Worm (Caenorhabditis elegans) whole organism, young adult: ENCODE measurements around the gene irld-47.

Experiments used
- B0336.3 ChIP-seq: fragments of 200-800 bp; sonication (Bioruptor generic); IDR thresholded peaks from 2 replicates; pipeline ENCODE4 v1.3.6; 2022; ENCODE audit warnings: missing genetic modification characterization, missing compliant biosample characterization
- C17E4.6 ChIP-seq: fragments of 200-800 bp; sonication (Bioruptor generic); IDR thresholded peaks from 2 replicates; pipeline ENCODE4 v1.3.6; 2022; ENCODE audit warnings: missing genetic modification reagents, missing genetic modification characterization, missing compliant biosample characterization
- D2030.7 ChIP-seq: fragments of 200-800 bp; sonication (Bioruptor generic); IDR thresholded peaks from 2 replicates; pipeline ENCODE4 v1.3.6; 2022; ENCODE audit warnings: missing genetic modification reagents, missing genetic modification characterization, missing compliant biosample characterization
- F23B12.7 ChIP-seq: sonication (generic microtip); optimal IDR thresholded peaks from 2 replicates; lab custom pipeline; 2017; ENCODE audit warnings: missing genetic modification characterization, mild to moderate bottlenecking, missing compliant biosample characterization, antibody characterized with exemption, moderate library complexity; ENCODE audit not compliant: insufficient read depth
- F33H1.4 ChIP-seq: fragments of 200-800 bp; sonication (Bioruptor generic); IDR thresholded peaks from 2 replicates; pipeline ENCODE4 v1.3.6; 2022; ENCODE audit warnings: missing genetic modification reagents, missing genetic modification characterization, missing compliant biosample characterization
- F37B4.10 ChIP-seq: fragments of 200-800 bp; sonication (Bioruptor generic); IDR thresholded peaks from 2 replicates; pipeline ENCODE4 v1.3.6; 2022; ENCODE audit warnings: missing genetic modification characterization, missing compliant biosample characterization
- F39B2.1 ChIP-seq: fragments of 200-800 bp; sonication (Bioruptor generic); IDR thresholded peaks from 2 replicates; pipeline ENCODE4 v1.3.6; 2022; ENCODE audit warnings: missing genetic modification reagents, missing genetic modification characterization, missing compliant biosample characterization
- F52B5.7 ChIP-seq: sonication (generic microtip); optimal IDR thresholded peaks from 2 replicates; lab custom pipeline; 2016; ENCODE audit warnings: mild to moderate bottlenecking, missing genetic modification characterization, missing compliant biosample characterization
- F57A8.1 ChIP-seq: fragments of 200-800 bp; sonication (Bioruptor generic); optimal IDR thresholded peaks from 2 replicates; lab custom pipeline; 2018; ENCODE audit warnings: mild to moderate bottlenecking, missing genetic modification characterization, moderate library complexity, missing compliant biosample characterization
- F57C9.4 ChIP-seq: sonication (generic microtip); optimal IDR thresholded peaks from 2 replicates; lab custom pipeline; 2017; ENCODE audit warnings: mild to moderate bottlenecking, missing genetic modification characterization, missing compliant biosample characterization
- T07F8.4 ChIP-seq: sonication (generic microtip); optimal IDR thresholded peaks from 2 replicates; lab custom pipeline; 2016; ENCODE audit warnings: mild to moderate bottlenecking, missing genetic modification characterization, moderate library complexity, missing compliant biosample characterization
- Y53G8AR.9 ChIP-seq: fragments of 200-800 bp; sonication (Bioruptor generic); conservative IDR thresholded peaks from 2 replicates; pipeline ENCODE4 v1.3.6; 2022; ENCODE audit warnings: missing genetic modification reagents, missing genetic modification characterization, missing compliant biosample characterization
- Y95B8A.8 ChIP-seq: fragments of 200-800 bp; sonication (Bioruptor generic); IDR thresholded peaks from 2 replicates; pipeline ENCODE4 v1.3.6; 2022; ENCODE audit warnings: missing genetic modification reagents, missing genetic modification characterization, missing compliant biosample characterization
- akir-1 ChIP-seq: fragments of 200-800 bp; sonication (Bioruptor generic); optimal IDR thresholded peaks from 2 replicates; lab custom pipeline; 2018; ENCODE audit warnings: mild to moderate bottlenecking, missing genetic modification characterization, moderate library complexity, missing compliant biosample characterization
- aptf-2 ChIP-seq: fragments of 200-800 bp; sonication (Bioruptor generic); conservative IDR thresholded peaks from 2 replicates; pipeline ENCODE4 v1.3.6; 2022; ENCODE audit warnings: missing genetic modification reagents, missing genetic modification characterization, missing compliant biosample characterization
- aptf-3 ChIP-seq: fragments of 200-800 bp; sonication (Bioruptor generic); IDR thresholded peaks from 2 replicates; pipeline ENCODE4 v1.3.6; 2022; ENCODE audit warnings: missing genetic modification characterization, missing compliant biosample characterization
- attf-6 ChIP-seq: fragments of 200-800 bp; sonication (Bioruptor generic); IDR thresholded peaks from 2 replicates; pipeline ENCODE4 v1.3.6; 2022; ENCODE audit warnings: missing genetic modification reagents, missing genetic modification characterization, missing compliant biosample characterization
- ceh-100 ChIP-seq: fragments of 200-800 bp; sonication (Bioruptor generic); IDR thresholded peaks from 2 replicates; pipeline ENCODE4 v1.3.6; 2022; ENCODE audit warnings: missing genetic modification reagents, missing genetic modification characterization, missing compliant biosample characterization
- ceh-58 ChIP-seq: fragments of 200-800 bp; sonication (Bioruptor generic); IDR thresholded peaks from 2 replicates; pipeline ENCODE4 v1.3.6; 2022; ENCODE audit warnings: missing genetic modification characterization, missing compliant biosample characterization
- ceh-79 ChIP-seq: sonication (generic microtip); optimal IDR thresholded peaks from 2 replicates; lab custom pipeline; 2017; ENCODE audit warnings: mild to moderate bottlenecking, missing genetic modification characterization, missing compliant biosample characterization
- chd-7 ChIP-seq: sonication (generic microtip); optimal IDR thresholded peaks from 2 replicates; lab custom pipeline; 2016; ENCODE audit warnings: mild to moderate bottlenecking, missing genetic modification characterization, moderate library complexity, missing compliant biosample characterization
- dox-1 ChIP-seq: fragments of 200-800 bp; sonication (Bioruptor generic); IDR thresholded peaks from 2 replicates; pipeline ENCODE4 v1.3.6; 2022; ENCODE audit warnings: missing genetic modification reagents, missing genetic modification characterization, missing compliant biosample characterization
- dpl-1 ChIP-seq: fragments of 150-350 bp; optimal IDR thresholded peaks from 2 replicates; lab custom pipeline; 2014; ENCODE audit warnings: missing biosample characterization, missing genetic modification reagents, missing genetic modification characterization
- efl-1 ChIP-seq: fragments of 150-350 bp; optimal IDR thresholded peaks from 2 replicates; lab custom pipeline; 2014; ENCODE audit warnings: missing biosample characterization, missing genetic modification reagents, missing genetic modification characterization
- hlh-26 ChIP-seq: fragments of 200-800 bp; sonication (Bioruptor generic); conservative IDR thresholded peaks from 2 replicates; pipeline ENCODE4 v1.3.6; 2022; ENCODE audit warnings: missing genetic modification reagents, missing genetic modification characterization, missing compliant biosample characterization
- lag-1 ChIP-seq: fragments of 200-800 bp; sonication (Bioruptor generic); IDR thresholded peaks from 2 replicates; pipeline ENCODE4 v1.3.6; 2022; ENCODE audit warnings: missing genetic modification reagents, missing genetic modification characterization, missing compliant biosample characterization
- let-526 ChIP-seq: fragments of 200-800 bp; sonication (Bioruptor generic); IDR thresholded peaks from 2 replicates; pipeline ENCODE4 v1.3.6; 2022; ENCODE audit warnings: missing genetic modification reagents, missing genetic modification characterization, missing compliant biosample characterization
- let-607 ChIP-seq, 2 experiments: fragments of 200-800 bp in 1 of 2; sonication (Bioruptor generic) in 1 of 2; sonication (generic microtip) in 1 of 2; optimal IDR thresholded peaks; 2 replicates each; lab custom pipeline; 2016 to 2018; ENCODE audit warnings: mild to moderate bottlenecking in 2 of 2, missing compliant biosample characterization in 2 of 2, missing genetic modification characterization in 2 of 2, moderate library complexity in 2 of 2, missing genotype in 1 of 2
- lir-1 ChIP-seq: fragments of 200-800 bp; sonication (Bioruptor generic); conservative IDR thresholded peaks from 2 replicates; pipeline ENCODE4 v1.3.6; 2022; ENCODE audit warnings: missing genetic modification reagents, missing genetic modification characterization, missing compliant biosample characterization
- mel-28 ChIP-seq: sonication (generic microtip); optimal IDR thresholded peaks from 2 replicates; lab custom pipeline; 2016; ENCODE audit warnings: borderline replicate concordance, mild to moderate bottlenecking, missing genetic modification characterization, missing compliant biosample characterization
- mxl-1 ChIP-seq: sonication (generic microtip); optimal IDR thresholded peaks from 2 replicates; lab custom pipeline; 2016; ENCODE audit warnings: missing genetic modification characterization, missing compliant biosample characterization
- nhr-179 ChIP-seq: sonication (generic microtip); optimal IDR thresholded peaks from 2 replicates; lab custom pipeline; 2016; ENCODE audit warnings: mild to moderate bottlenecking, missing genetic modification characterization, missing compliant biosample characterization
- nhr-27 ChIP-seq: fragments of 200-800 bp; sonication (Bioruptor generic); optimal IDR thresholded peaks from 2 replicates; lab custom pipeline; 2018; ENCODE audit warnings: mild to moderate bottlenecking, missing genetic modification characterization, moderate library complexity, missing compliant biosample characterization
- nhr-80 ChIP-seq: sonication (generic microtip); optimal IDR thresholded peaks from 2 replicates; lab custom pipeline; 2016; ENCODE audit warnings: missing genetic modification characterization, missing compliant biosample characterization
- rpc-1 ChIP-seq, 2 experiments: fragments of 150-350 bp in 1 of 2; sonication (generic microtip) in 1 of 2; optimal IDR thresholded peaks; 2 replicates each; lab custom pipeline; 2014 to 2018; ENCODE audit warnings: missing biosample characterization in 1 of 2, missing genetic modification characterization in 1 of 2, missing genetic modification reagents in 1 of 2, missing genotype in 1 of 2
- sea-2 ChIP-seq: fragments of 200-800 bp; sonication (Bioruptor generic); IDR thresholded peaks from 2 replicates; pipeline ENCODE4 v1.3.6; 2022; ENCODE audit warnings: missing genetic modification characterization, missing compliant biosample characterization
- snpc-1.1 ChIP-seq: sonication (generic microtip); optimal IDR thresholded peaks from 2 replicates; lab custom pipeline; 2017; ENCODE audit warnings: missing genetic modification characterization, mild to moderate bottlenecking, missing compliant biosample characterization, antibody characterized with exemption, moderate library complexity, missing genotype, missing genetic modification reagents; ENCODE audit not compliant: insufficient read depth
- snpc-4 ChIP-seq, 5 experiments: fragments of 150-350 bp in 1 of 5; sonication (generic microtip) in 4 of 5; optimal IDR thresholded peaks; 2 replicates each; lab custom pipeline; 2014 to 2018; ENCODE audit warnings: missing genetic modification characterization in 5 of 5, missing biosample characterization in 3 of 5, antibody characterized with exemption in 2 of 5, mild to moderate bottlenecking in 2 of 5, missing compliant biosample characterization in 2 of 5, missing genotype in 2 of 5, moderate library complexity in 2 of 5, missing genetic modification reagents in 1 of 5
- somi-1 ChIP-seq: fragments of 200-800 bp; sonication (Bioruptor generic); optimal IDR thresholded peaks from 2 replicates; lab custom pipeline; 2018; ENCODE audit warnings: mild to moderate bottlenecking, missing genetic modification characterization, missing compliant biosample characterization
- sptf-2 ChIP-seq: fragments of 200-800 bp; sonication (Bioruptor generic); optimal IDR thresholded peaks from 2 replicates; lab custom pipeline; 2018; ENCODE audit warnings: mild to moderate bottlenecking, missing genetic modification characterization, missing compliant biosample characterization
- unc-130 ChIP-seq: sonication (generic microtip); optimal IDR thresholded peaks from 2 replicates; lab custom pipeline; 2016; ENCODE audit warnings: missing genetic modification reagents, missing genetic modification characterization, missing compliant biosample characterization
- unc-62 ChIP-seq: fragments of 150-350 bp; optimal IDR thresholded peaks from 2 replicates; lab custom pipeline; 2014; ENCODE audit warnings: missing biosample characterization, missing genetic modification reagents, missing genetic modification characterization
- xnd-1 ChIP-seq: sonication (generic microtip); optimal IDR thresholded peaks from 2 replicates; lab custom pipeline; 2016; ENCODE audit warnings: missing genotype, missing genetic modification reagents, missing genetic modification characterization, missing compliant biosample characterization
- zfh-2 ChIP-seq: fragments of 200-800 bp; sonication (Bioruptor generic); conservative IDR thresholded peaks from 2 replicates; pipeline ENCODE4 v1.3.6; 2022; ENCODE audit warnings: missing genetic modification reagents, missing genetic modification characterization, missing compliant biosample characterization
- ztf-18 ChIP-seq: sonication (generic microtip); optimal IDR thresholded peaks from 2 replicates; lab custom pipeline; 2016; ENCODE audit warnings: missing genotype, mild to moderate bottlenecking, missing genetic modification characterization, missing compliant biosample characterization
- ztf-28 ChIP-seq: fragments of 200-800 bp; sonication (Bioruptor generic); IDR thresholded peaks from 2 replicates; pipeline ENCODE4 v1.3.6; 2022; ENCODE audit warnings: missing genetic modification reagents, missing genetic modification characterization, missing compliant biosample characterization

irld-47 gene

ce11 chrII:7870062-7870461 is 47.7 kb upstream of the irld-47 start, which contains the start of gene ztf-17:
ztf-17 (minus strand) TSS chrII:7870162.
- no peak for TF ChIP-seq F23B12.7 (tag; lab: Kevin White, UChicago)

- TF ChIP-seq D2030.7 (GFP tag; lab: Robert Waterston, UW) (no peak), F33H1.4 (GFP tag; lab: Robert Waterston, UW) (0 out of 2 replicates have a peak, but pooled peaks have one; percentile 21), F52B5.7 (tag; lab: Kevin White, UChicago) (no peak), mxl-1 (tag; lab: Kevin White, UChicago) (no peak), Y95B8A.8 (0 out of 2 replicates have a peak, but pooled peaks have one; percentile 65), sea-2 (no peak), unc-130 (GFP tag; lab: Kevin White, UChicago) (peak; percentile 76), sptf-2 (GFP tag; lab: Kevin White, UChicago) (no peak), efl-1 (GFP tag; lab: Kevin White, UChicago) (no peak), snpc-4 (GFP tag; optimal IDR thresholded peaks at IDR 0.05; lab: Kevin White, UChicago) (no peak), snpc-4 (tag; optimal IDR thresholded peaks at IDR 0.05; lab: Kevin White, UChicago) (no peak), B0336.3 (GFP tag; lab: Robert Waterston, UW) (peak; percentile 25; the same call in 1 of the 2 replicates), nhr-179 (no peak), hlh-26 (no peak), let-607 (tag; optimal IDR thresholded peaks at IDR 0.05; lab: Kevin White, UChicago) (no peak), ceh-58 (GFP tag; lab: Robert Waterston, UW) (no peak), mel-28 (tag; lab: Kevin White, UChicago) (no peak), xnd-1 (tag; lab: Kevin White, UChicago) (no peak), dpl-1 (GFP tag; lab: Kevin White, UChicago) (no peak), ztf-28 (0 out of 2 replicates have a peak, but pooled peaks have one; percentile 19), let-526 (GFP tag; lab: Robert Waterston, UW) (no peak), chd-7 (no peak), nhr-27 (peak; percentile 59), F57C9.4 (no peak), zfh-2 (no peak), akir-1 (GFP tag; lab: Kevin White, UChicago) (no peak), lag-1 (GFP tag; lab: Robert Waterston, UW) (no peak), Y53G8AR.9 (GFP tag; lab: Robert Waterston, UW) (peak; percentile 9; the same call in 1 of the 2 replicates), rpc-1 (optimal IDR thresholded peaks at IDR 0.05; lab: Kevin White, UChicago) (no peak), rpc-1 (tag; optimal IDR thresholded peaks at IDR 0.05; lab: Kevin White, UChicago) (no peak), attf-6 (GFP tag; lab: Robert Waterston, UW) (no peak), T07F8.4 (tag; lab: Kevin White, UChicago) (no peak), aptf-3 (GFP tag; lab: Robert Waterston, UW) (no peak), unc-62 (GFP tag; lab: Kevin White, UChicago) (no peak), aptf-2 (GFP tag; lab: Robert Waterston, UW) (no peak), F39B2.1 (GFP tag; lab: Robert Waterston, UW) (no peak), nhr-80 (no peak), F57A8.1 (no peak), C17E4.6 (no peak), snpc-1.1 (tag; lab: Kevin White, UChicago) (no peak), F37B4.10 (GFP tag; lab: Robert Waterston, UW) (no peak), dox-1 (GFP tag; lab: Robert Waterston, UW) (no peak), somi-1 (no peak), ztf-18 (tag; lab: Kevin White, UChicago) (no peak), ceh-100 (GFP tag; lab: Robert Waterston, UW) (no peak), ceh-79 (tag; lab: Kevin White, UChicago) (no peak), lir-1 (GFP tag; lab: Robert Waterston, UW) (no peak)
Measured at ce11 chrII:7866081-7866480, 43.7 kb upstream of the irld-47 start.
